Fruit fly (Drosophila melanogaster) whole organism, embryonic: ENCODE results near the gene CG43702.

ENCODE experiments used
- Atf6 ChIP-seq: fragments of 200-800 bp; sonication (Bioruptor generic); IDR thresholded peaks from 2 replicates; pipeline ENCODE4 v1.3.6; 2022; ENCODE audit warnings: missing biosample characterization, missing genetic modification characterization
- B-H2 ChIP-seq: fragments of 200-800 bp; sonication (Bioruptor generic); optimal IDR thresholded peaks from 2 replicates; lab custom pipeline; 2018; ENCODE audit warnings: missing biosample characterization, mild to moderate bottlenecking, missing genetic modification characterization
- BtbVII ChIP-seq: fragments of 200-800 bp; sonication (Bioruptor generic); optimal IDR thresholded peaks from 3 replicates; lab custom pipeline; 2017; ENCODE audit warnings: missing biosample characterization, mild to moderate bottlenecking, missing genetic modification characterization
- CG10209 ChIP-seq: fragments of 200-800 bp; sonication (Bioruptor generic); optimal IDR thresholded peaks from 3 replicates; lab custom pipeline; 2017; ENCODE audit warnings: missing biosample characterization, mild to moderate bottlenecking, missing genetic modification characterization, missing genetic modification reagents
- CG10267 ChIP-seq: fragments of 200-800 bp; sonication (Bioruptor generic); optimal IDR thresholded peaks from 2 replicates; lab custom pipeline; 2018; ENCODE audit warnings: missing biosample characterization, mild to moderate bottlenecking, missing genetic modification characterization, moderate library complexity
- CG10543 ChIP-seq: fragments of 200-800 bp; sonication (Bioruptor generic); optimal IDR thresholded peaks from 3 replicates; lab custom pipeline; 2017; ENCODE audit warnings: missing biosample characterization, mild to moderate bottlenecking, missing genetic modification characterization, moderate library complexity
- CG11247 ChIP-seq: fragments of 200-800 bp; sonication (Bioruptor generic); IDR thresholded peaks from 2 replicates; pipeline ENCODE4 v1.3.6; 2022; ENCODE audit warnings: missing biosample characterization, missing genetic modification characterization
- CG11695 ChIP-seq: fragments of 200-800 bp; sonication (Bioruptor generic); IDR thresholded peaks from 3 replicates; pipeline ENCODE4 v1.3.6; 2022; ENCODE audit warnings: missing biosample characterization, missing genetic modification characterization
- CG12104 ChIP-seq: fragments of 200-800 bp; sonication (Bioruptor generic); optimal IDR thresholded peaks from 3 replicates; lab custom pipeline; 2016; ENCODE audit warnings: missing biosample characterization, missing genetic modification characterization
- CG12299 ChIP-seq: fragments of 200-800 bp; sonication (Bioruptor generic); optimal IDR thresholded peaks from 2 replicates; lab custom pipeline; 2018; ENCODE audit warnings: missing biosample characterization, mild to moderate bottlenecking, missing genetic modification characterization
- CG12391 ChIP-seq: fragments of 200-800 bp; sonication (Bioruptor generic); optimal IDR thresholded peaks from 3 replicates; lab custom pipeline; 2018; ENCODE audit warnings: missing biosample characterization, mild to moderate bottlenecking, missing genetic modification characterization, moderate library complexity
- CG13775 ChIP-seq: fragments of 200-800 bp; sonication (Bioruptor generic); optimal IDR thresholded peaks from 3 replicates; lab custom pipeline; 2017; ENCODE audit warnings: missing biosample characterization, mild to moderate bottlenecking, missing genetic modification characterization
- CG14014 ChIP-seq: fragments of 200-800 bp; sonication (Bioruptor generic); IDR thresholded peaks from 2 replicates; pipeline ENCODE4 v1.3.6; 2022; ENCODE audit warnings: missing biosample characterization, missing genetic modification characterization
- CG17361 ChIP-seq: fragments of 200-800 bp; sonication (Bioruptor generic); IDR thresholded peaks from 3 replicates; pipeline ENCODE4 v1.3.6; 2022; ENCODE audit warnings: missing biosample characterization, missing genetic modification characterization
- CG18764 ChIP-seq: fragments of 200-800 bp; sonication (Bioruptor generic); optimal IDR thresholded peaks from 3 replicates; lab custom pipeline; 2016; ENCODE audit warnings: missing biosample characterization, missing genetic modification characterization
- CG2202 ChIP-seq: fragments of 200-800 bp; sonication (Bioruptor generic); optimal IDR thresholded peaks from 2 replicates; lab custom pipeline; 2018; ENCODE audit warnings: missing biosample characterization, mild to moderate bottlenecking, missing genetic modification characterization
- CG3065 ChIP-seq: fragments of 200-800 bp; sonication (Bioruptor generic); optimal IDR thresholded peaks from 2 replicates; lab custom pipeline; 2016; ENCODE audit warnings: missing biosample characterization, missing genetic modification characterization
- CG34376 ChIP-seq: fragments of 200-800 bp; sonication (Bioruptor generic); optimal IDR thresholded peaks from 2 replicates; lab custom pipeline; 2018; ENCODE audit warnings: missing biosample characterization, mild to moderate bottlenecking, missing genetic modification characterization
- CG34422 ChIP-seq: fragments of 200-800 bp; sonication (Bioruptor generic); IDR thresholded peaks from 3 replicates; pipeline ENCODE4 v1.3.6; 2022; ENCODE audit warnings: missing biosample characterization, missing genetic modification characterization
- CG4404 ChIP-seq: fragments of 200-800 bp; sonication (Bioruptor generic); IDR thresholded peaks from 2 replicates; pipeline ENCODE4 v1.3.6; 2022; ENCODE audit warnings: missing biosample characterization, missing genetic modification characterization
- CG4730 ChIP-seq: fragments of 200-800 bp; sonication (Bioruptor generic); IDR thresholded peaks from 2 replicates; pipeline ENCODE4 v1.3.6; 2022; ENCODE audit warnings: missing biosample characterization, missing genetic modification characterization
- CG6272 ChIP-seq: fragments of 200-800 bp; sonication (Bioruptor generic); IDR thresholded peaks from 2 replicates; pipeline ENCODE4 v1.3.6; 2022; ENCODE audit warnings: missing biosample characterization, missing genetic modification characterization
- CG7556 ChIP-seq: fragments of 200-800 bp; sonication (Bioruptor generic); optimal IDR thresholded peaks from 2 replicates; lab custom pipeline; 2017; ENCODE audit warnings: missing biosample characterization, mild to moderate bottlenecking, missing genetic modification characterization
- CG8388 ChIP-seq: fragments of 200-800 bp; sonication (Bioruptor generic); optimal IDR thresholded peaks from 2 replicates; lab custom pipeline; 2019; ENCODE audit warnings: missing biosample characterization, mild to moderate bottlenecking, missing genetic modification characterization, moderate library complexity
- CG8478 ChIP-seq: fragments of >200 bp; optimal IDR thresholded peaks from 2 replicates; lab custom pipeline; 2018
- CHES-1-like ChIP-seq: fragments of 200-800 bp; sonication (Bioruptor generic); optimal IDR thresholded peaks from 2 replicates; lab custom pipeline; 2016; ENCODE audit warnings: missing biosample characterization, missing genetic modification characterization
- Dek ChIP-seq: fragments of 200-800 bp; sonication (Bioruptor generic); optimal IDR thresholded peaks from 3 replicates; lab custom pipeline; 2019; ENCODE audit warnings: missing biosample characterization, mild to moderate bottlenecking, missing genetic modification characterization, moderate library complexity
- Dref ChIP-seq: fragments of 200-800 bp; sonication (Bioruptor generic); IDR thresholded peaks from 2 replicates; pipeline ENCODE4 v1.3.6; 2022; ENCODE audit warnings: missing biosample characterization, missing genetic modification characterization
- Ets65A ChIP-seq: fragments of 200-800 bp; sonication (Bioruptor generic); peaks from one replicate; lab custom pipeline; 2016; ENCODE audit warnings: missing biosample characterization, missing genetic modification characterization
- Fer3 ChIP-seq: fragments of 200-800 bp; sonication (Bioruptor generic); optimal IDR thresholded peaks from 2 replicates; lab custom pipeline; 2018; ENCODE audit warnings: missing biosample characterization, mild to moderate bottlenecking, missing genetic modification characterization, moderate library complexity
- HLH4C ChIP-seq: fragments of 200-800 bp; sonication (Bioruptor generic); IDR thresholded peaks from 3 replicates; pipeline ENCODE4 v1.3.6; 2022; ENCODE audit warnings: missing biosample characterization, missing genetic modification characterization; ENCODE audit not compliant: partially characterized antibody
- HmgD ChIP-seq: fragments of 200-800 bp; sonication (Bioruptor generic); optimal IDR thresholded peaks from 3 replicates; lab custom pipeline; 2016; ENCODE audit warnings: missing biosample characterization, missing genetic modification characterization
- HmgZ ChIP-seq: fragments of 200-800 bp; sonication (Bioruptor generic); optimal IDR thresholded peaks from 2 replicates; lab custom pipeline; 2018; ENCODE audit warnings: missing biosample characterization, mild to moderate bottlenecking, missing genetic modification characterization
- Hmr ChIP-seq: fragments of 200-800 bp; sonication (Bioruptor generic); optimal IDR thresholded peaks from 3 replicates; lab custom pipeline; 2017; ENCODE audit warnings: mild to moderate bottlenecking, missing biosample characterization, missing genetic modification reagents, missing genetic modification characterization
- Hr39 ChIP-seq: fragments of >200 bp; optimal IDR thresholded peaks from 2 replicates; lab custom pipeline; 2017
- Med ChIP-seq: fragments of 200-800 bp; sonication (Bioruptor generic); peaks from one replicate; lab custom pipeline; 2016; ENCODE audit warnings: missing biosample characterization, missing genetic modification characterization, mild to moderate bottlenecking, inconsistent platforms, moderate library complexity
- Spps ChIP-seq: fragments of 200-800 bp; sonication (Bioruptor generic); optimal IDR thresholded peaks from 2 replicates; lab custom pipeline; 2018; ENCODE audit warnings: missing biosample characterization, mild to moderate bottlenecking, missing genetic modification characterization
- Taf1 ChIP-seq: fragments of 200-800 bp; sonication (Bioruptor generic); IDR thresholded peaks from 2 replicates; pipeline ENCODE4 v1.3.6; 2022; ENCODE audit warnings: missing biosample characterization, missing genetic modification characterization
- chm ChIP-seq: fragments of 200-800 bp; sonication (Bioruptor generic); IDR thresholded peaks from 2 replicates; pipeline ENCODE4 v1.3.6; 2022; ENCODE audit warnings: missing biosample characterization, missing genetic modification characterization
- crol ChIP-seq: fragments of 200-800 bp; sonication (Bioruptor generic); IDR thresholded peaks from 2 replicates; pipeline ENCODE4 v1.3.6; 2022; ENCODE audit warnings: missing biosample characterization, missing genetic modification characterization
- cwo ChIP-seq: fragments of 200-800 bp; sonication (Bioruptor generic); optimal IDR thresholded peaks from 3 replicates; lab custom pipeline; 2017; ENCODE audit warnings: missing biosample characterization, missing genetic modification characterization, mild to moderate bottlenecking, moderate library complexity, missing genetic modification reagents
- danr ChIP-seq: fragments of 200-800 bp; sonication (Bioruptor generic); IDR thresholded peaks from 2 replicates; pipeline ENCODE4 v1.3.6; 2022; ENCODE audit warnings: missing biosample characterization, missing genetic modification characterization
- fd3F ChIP-seq: fragments of 200-800 bp; sonication (Bioruptor generic); optimal IDR thresholded peaks from 2 replicates; lab custom pipeline; 2018; ENCODE audit warnings: missing biosample characterization, mild to moderate bottlenecking, missing genetic modification characterization, moderate library complexity
- gro ChIP-seq: fragments of 200-800 bp; sonication (Bioruptor generic); optimal IDR thresholded peaks from 2 replicates; lab custom pipeline; 2016; ENCODE audit warnings: missing biosample characterization, missing genetic modification characterization
- pita ChIP-seq: fragments of 200-800 bp; sonication (Bioruptor generic); optimal IDR thresholded peaks from 2 replicates; lab custom pipeline; 2017; ENCODE audit warnings: missing biosample characterization, mild to moderate bottlenecking, missing genetic modification characterization
- psq ChIP-seq: fragments of 200-800 bp; sonication (Bioruptor generic); optimal IDR thresholded peaks from 2 replicates; lab custom pipeline; 2017; ENCODE audit warnings: missing biosample characterization, missing genetic modification characterization
- sens ChIP-seq: fragments of 200-800 bp; sonication (Bioruptor generic); peaks from one replicate; lab custom pipeline; 2016; ENCODE audit warnings: missing biosample characterization, missing genetic modification characterization
- sim ChIP-seq: fragments of 200-800 bp; sonication (Bioruptor generic); IDR thresholded peaks from 2 replicates; pipeline ENCODE4 v1.3.6; 2022; ENCODE audit warnings: missing biosample characterization, missing genetic modification characterization
- so ChIP-seq: fragments of 200-800 bp; sonication (Bioruptor generic); IDR thresholded peaks from 3 replicates; pipeline ENCODE4 v1.3.6; 2022; ENCODE audit warnings: missing biosample characterization, missing genetic modification characterization
- tin ChIP-seq: fragments of 200-800 bp; sonication (Bioruptor generic); optimal IDR thresholded peaks from 3 replicates; lab custom pipeline; 2016; ENCODE audit warnings: missing biosample characterization, missing genetic modification characterization
- trh ChIP-seq: fragments of 200-800 bp; sonication (Bioruptor generic); optimal IDR thresholded peaks from 2 replicates; lab custom pipeline; 2016; ENCODE audit warnings: missing biosample characterization, missing genetic modification characterization
- zf30C ChIP-seq: fragments of 200-800 bp; sonication (Bioruptor generic); optimal IDR thresholded peaks from 3 replicates; lab custom pipeline; 2018; ENCODE audit warnings: missing biosample characterization, mild to moderate bottlenecking, missing genetic modification characterization

Gene CG43702

dm6 chr3L:21319957-21320356 lies 21.5 kb downstream of the CG43702 start:
- TF ChIP-seq CG12104 (GFP tag; lab: Kevin White, UChicago), result no peak
- TF ChIP-seq Med (GFP tag; lab: Kevin White, UChicago), result peak; percentile 22
- peak; percentile 66 for TF ChIP-seq Ets65A (GFP tag; lab: Kevin White, UChicago)
- no peak for TF ChIP-seq CG11247 (GFP tag; lab: Robert Waterston, UW)
- no peak for TF ChIP-seq HLH4C (GFP tag; lab: Robert Waterston, UW)
- TF ChIP-seq CG18764 (GFP tag; lab: Kevin White, UChicago), result no peak
- no peak for TF ChIP-seq sim (GFP tag; lab: Robert Waterston, UW)
- no peak for TF ChIP-seq chm (GFP tag; lab: Robert Waterston, UW)
- no peak for TF ChIP-seq CG3065
- no peak for TF ChIP-seq CHES-1-like (GFP tag; lab: Kevin White, UChicago)
- TF ChIP-seq danr, result no peak
- TF ChIP-seq gro (GFP tag; lab: Kevin White, UChicago), result no peak
- TF ChIP-seq CG34422, result no peak
- TF ChIP-seq CG8478, result peak; percentile 83
- TF ChIP-seq CG2202, result no peak
- TF ChIP-seq psq, result no peak
- no peak for TF ChIP-seq CG12299 (tag; lab: Kevin White, UChicago)
- TF ChIP-seq Hr39 (lab: Kevin White, UChicago), result peak; percentile 24
- TF ChIP-seq Dref (GFP tag; lab: Robert Waterston, UW), result 0 out of 2 replicates have a peak, but pooled peaks have one; percentile 8
- no peak for TF ChIP-seq CG12391
- no peak for TF ChIP-seq CG4404 (GFP tag; lab: Robert Waterston, UW)
- TF ChIP-seq so (GFP tag; lab: Robert Waterston, UW), result no peak
- TF ChIP-seq CG10543 (GFP tag; lab: Kevin White, UChicago), result no peak
- TF ChIP-seq trh (GFP tag; lab: Kevin White, UChicago), result no peak
- no peak for TF ChIP-seq CG4730 (GFP tag; lab: Robert Waterston, UW)

dm6 chr3L:21321807-21322503 lies 23.5 kb downstream of the CG43702 start:
- TF ChIP-seq CG10267 (tag; lab: Kevin White, UChicago) (peak; percentile 26), Atf6 (GFP tag; lab: Robert Waterston, UW) (no peak; the same call in 1 of the 2 replicates), B-H2 (peak; percentile 4), HmgZ (no peak), Hmr (peak; percentile 79), CG17361 (GFP tag; lab: Robert Waterston, UW) (no peak), crol (0 out of 2 replicates have a peak, but pooled peaks have one; percentile 8), so (GFP tag; lab: Robert Waterston, UW) (no peak), tin (GFP tag; lab: Kevin White, UChicago) (no peak), pita (GFP tag; lab: Kevin White, UChicago) (no peak), CG11695 (no peak), CG34376 (peak; percentile 69), Dek (tag; lab: Kevin White, UChicago) (peak; percentile 44), fd3F (GFP tag; lab: Kevin White, UChicago) (peak; percentile 28), cwo (GFP tag; lab: Kevin White, UChicago) (peak; percentile 24), CG14014 (peak; percentile 39; the same call in 1 of the 2 replicates), BtbVII (peak; percentile 33), CG7556 (GFP tag; lab: Kevin White, UChicago) (peak; percentile 73), Fer3 (tag; lab: Kevin White, UChicago) (peak; percentile 25), Spps (tag; lab: Kevin White, UChicago) (no peak), CG8388 (GFP tag; lab: Kevin White, UChicago) (no peak), zf30C (GFP tag; lab: Kevin White, UChicago) (no peak), CG13775 (GFP tag; lab: Kevin White, UChicago) (peak; percentile 1), CG10209 (GFP tag; lab: Kevin White, UChicago) (peak; percentile 29), sens (GFP tag; lab: Kevin White, UChicago) (peak; percentile 70), CG6272 (no peak), Taf1 (GFP tag; lab: Robert Waterston, UW) (no peak), HmgD (no peak)
